Worm (Caenorhabditis elegans) whole organism, young adult: ENCODE measurements around the gene mpz-1.

Source experiments
- B0019.2 ChIP-seq: fragments of 200-800 bp; sonication (Bioruptor generic); conservative IDR thresholded peaks from 2 replicates; pipeline ENCODE4 v1.3.6; 2022; ENCODE audit warnings: missing genetic modification reagents, missing genetic modification characterization, missing compliant biosample characterization
- B0336.3 ChIP-seq: fragments of 200-800 bp; sonication (Bioruptor generic); IDR thresholded peaks from 2 replicates; pipeline ENCODE4 v1.3.6; 2022; ENCODE audit warnings: missing genetic modification characterization, missing compliant biosample characterization
- C06A6.2 ChIP-seq: fragments of 200-800 bp; sonication (Bioruptor generic); conservative IDR thresholded peaks from 2 replicates; pipeline ENCODE4 v1.3.6; 2022; ENCODE audit warnings: missing genetic modification characterization, missing compliant biosample characterization
- F22D6.2 ChIP-seq: sonication (generic microtip); optimal IDR thresholded peaks from 2 replicates; lab custom pipeline; 2016; ENCODE audit warnings: mild to moderate bottlenecking, missing genetic modification characterization, missing compliant biosample characterization
- F37B4.10 ChIP-seq: fragments of 200-800 bp; sonication (Bioruptor generic); IDR thresholded peaks from 2 replicates; pipeline ENCODE4 v1.3.6; 2022; ENCODE audit warnings: missing genetic modification characterization, missing compliant biosample characterization
- F39B2.1 ChIP-seq: fragments of 200-800 bp; sonication (Bioruptor generic); IDR thresholded peaks from 2 replicates; pipeline ENCODE4 v1.3.6; 2022; ENCODE audit warnings: missing genetic modification reagents, missing genetic modification characterization, missing compliant biosample characterization
- F49E8.2 ChIP-seq: sonication (generic microtip); optimal IDR thresholded peaks from 3 replicates; lab custom pipeline; 2017; ENCODE audit warnings: missing genetic modification characterization, mild to moderate bottlenecking, missing compliant biosample characterization, antibody characterized with exemption, moderate library complexity; ENCODE audit not compliant: insufficient read depth
- F52B5.7 ChIP-seq: sonication (generic microtip); optimal IDR thresholded peaks from 2 replicates; lab custom pipeline; 2016; ENCODE audit warnings: mild to moderate bottlenecking, missing genetic modification characterization, missing compliant biosample characterization
- F55B11.4 ChIP-seq: sonication (generic microtip); optimal IDR thresholded peaks from 2 replicates; lab custom pipeline; 2016; ENCODE audit warnings: missing compliant biosample characterization, missing genetic modification characterization, borderline replicate concordance; ENCODE audit not compliant: insufficient read depth
- T07F8.4 ChIP-seq: sonication (generic microtip); optimal IDR thresholded peaks from 2 replicates; lab custom pipeline; 2016; ENCODE audit warnings: mild to moderate bottlenecking, missing genetic modification characterization, moderate library complexity, missing compliant biosample characterization
- Y53F4B.3 ChIP-seq: fragments of 200-800 bp; sonication (Bioruptor generic); IDR thresholded peaks from 2 replicates; pipeline ENCODE4 v1.3.6; 2022; ENCODE audit warnings: missing genetic modification reagents, missing genetic modification characterization, missing compliant biosample characterization
- Y95B8A.8 ChIP-seq: fragments of 200-800 bp; sonication (Bioruptor generic); IDR thresholded peaks from 2 replicates; pipeline ENCODE4 v1.3.6; 2022; ENCODE audit warnings: missing genetic modification reagents, missing genetic modification characterization, missing compliant biosample characterization
- ZK185.1 ChIP-seq: sonication (generic microtip); optimal IDR thresholded peaks from 2 replicates; lab custom pipeline; 2016; ENCODE audit warnings: mild to moderate bottlenecking, missing genetic modification characterization, missing compliant biosample characterization; ENCODE audit not compliant: poor library complexity, severe bottlenecking
- akir-1 ChIP-seq: fragments of 200-800 bp; sonication (Bioruptor generic); optimal IDR thresholded peaks from 2 replicates; lab custom pipeline; 2018; ENCODE audit warnings: mild to moderate bottlenecking, missing genetic modification characterization, moderate library complexity, missing compliant biosample characterization
- aptf-3 ChIP-seq: fragments of 200-800 bp; sonication (Bioruptor generic); IDR thresholded peaks from 2 replicates; pipeline ENCODE4 v1.3.6; 2022; ENCODE audit warnings: missing genetic modification characterization, missing compliant biosample characterization
- atf-7 ChIP-seq: sonication (generic microtip); optimal IDR thresholded peaks from 2 replicates; lab custom pipeline; 2017; ENCODE audit warnings: mild to moderate bottlenecking, missing genetic modification characterization, missing compliant biosample characterization
- attf-3 ChIP-seq: fragments of 200-800 bp; sonication (Bioruptor generic); conservative IDR thresholded peaks from 2 replicates; pipeline ENCODE4 v1.3.6; 2022; ENCODE audit warnings: missing genetic modification reagents, missing genetic modification characterization, missing compliant biosample characterization
- cebp-1 ChIP-seq, 2 experiments: fragments of 200-800 bp in 1 of 2; sonication (Bioruptor generic) in 1 of 2; sonication (generic microtip) in 1 of 2; IDR thresholded peaks in 1 of 2; optimal IDR thresholded peaks in 1 of 2; 2 replicates each; pipeline versions ENCODE4 v1.3.6 to Lab custom; 2017 to 2022; ENCODE audit warnings: missing compliant biosample characterization in 2 of 2, missing genetic modification characterization in 2 of 2, mild to moderate bottlenecking in 1 of 2, missing genetic modification reagents in 1 of 2, moderate library complexity in 1 of 2
- ceh-79 ChIP-seq: sonication (generic microtip); optimal IDR thresholded peaks from 2 replicates; lab custom pipeline; 2017; ENCODE audit warnings: mild to moderate bottlenecking, missing genetic modification characterization, missing compliant biosample characterization
- ceh-91 ChIP-seq: fragments of 200-800 bp; sonication (Bioruptor generic); IDR thresholded peaks from 2 replicates; pipeline ENCODE4 v1.3.6; 2022; ENCODE audit warnings: missing genetic modification reagents, missing genetic modification characterization, missing compliant biosample characterization
- die-1 ChIP-seq: sonication (generic microtip); optimal IDR thresholded peaks from 2 replicates; lab custom pipeline; 2016; ENCODE audit warnings: missing genotype, mild to moderate bottlenecking, missing genetic modification characterization, missing compliant biosample characterization
- dpff-1 ChIP-seq: sonication (generic microtip); optimal IDR thresholded peaks from 2 replicates; lab custom pipeline; 2017; ENCODE audit warnings: mild to moderate bottlenecking, missing genetic modification characterization, missing compliant biosample characterization
- efl-1 ChIP-seq: fragments of 150-350 bp; optimal IDR thresholded peaks from 2 replicates; lab custom pipeline; 2014; ENCODE audit warnings: missing biosample characterization, missing genetic modification reagents, missing genetic modification characterization
- egl-18 ChIP-seq: fragments of 200-800 bp; sonication (Bioruptor generic); IDR thresholded peaks from 2 replicates; pipeline ENCODE4 v1.3.6; 2022; ENCODE audit warnings: missing genetic modification reagents, missing genetic modification characterization, missing compliant biosample characterization
- ets-4 ChIP-seq: fragments of 200-800 bp; sonication (Bioruptor generic); optimal IDR thresholded peaks from 2 replicates; lab custom pipeline; 2018; ENCODE audit warnings: mild to moderate bottlenecking, missing genetic modification characterization, missing compliant biosample characterization
- hlh-26 ChIP-seq: fragments of 200-800 bp; sonication (Bioruptor generic); conservative IDR thresholded peaks from 2 replicates; pipeline ENCODE4 v1.3.6; 2022; ENCODE audit warnings: missing genetic modification reagents, missing genetic modification characterization, missing compliant biosample characterization
- hmg-1.2 ChIP-seq: fragments of 200-800 bp; sonication (Bioruptor generic); IDR thresholded peaks from 2 replicates; pipeline ENCODE4 v1.3.6; 2022; ENCODE audit warnings: missing genetic modification reagents, missing genetic modification characterization, missing compliant biosample characterization
- hmg-20 ChIP-seq: fragments of 200-800 bp; sonication (Bioruptor generic); IDR thresholded peaks from 2 replicates; pipeline ENCODE4 v1.3.6; 2022; ENCODE audit warnings: missing genetic modification reagents, missing genetic modification characterization, missing compliant biosample characterization
- hrde-1 ChIP-seq: sonication (generic microtip); optimal IDR thresholded peaks from 2 replicates; lab custom pipeline; 2016; ENCODE audit warnings: missing genetic modification characterization, mild to moderate bottlenecking, missing compliant biosample characterization, moderate library complexity, missing genotype, missing genetic modification reagents, borderline replicate concordance
- lin-54 ChIP-seq: fragments of 200-800 bp; sonication (Bioruptor generic); optimal IDR thresholded peaks from 2 replicates; lab custom pipeline; 2018; ENCODE audit warnings: mild to moderate bottlenecking, missing genetic modification characterization, missing compliant biosample characterization
- lsl-1 ChIP-seq: fragments of 200-800 bp; sonication (Bioruptor generic); optimal IDR thresholded peaks from 2 replicates; lab custom pipeline; 2018; ENCODE audit warnings: mild to moderate bottlenecking, missing genetic modification characterization, moderate library complexity, missing compliant biosample characterization
- madf-10 ChIP-seq: sonication (generic microtip); optimal IDR thresholded peaks from 2 replicates; lab custom pipeline; 2016; ENCODE audit warnings: mild to moderate bottlenecking, missing genetic modification characterization, missing compliant biosample characterization
- madf-3 ChIP-seq: fragments of 200-800 bp; sonication (Bioruptor generic); IDR thresholded peaks from 2 replicates; pipeline ENCODE4 v1.3.6; 2022; ENCODE audit warnings: missing genetic modification reagents, missing genetic modification characterization, missing compliant biosample characterization
- madf-8 ChIP-seq: fragments of 200-800 bp; sonication (Bioruptor generic); conservative IDR thresholded peaks from 2 replicates; pipeline ENCODE4 v1.3.6; 2022; ENCODE audit warnings: missing genetic modification reagents, missing genetic modification characterization, missing compliant biosample characterization
- mes-4 ChIP-seq: sonication (generic microtip); optimal IDR thresholded peaks from 2 replicates; lab custom pipeline; 2016; ENCODE audit warnings: missing genotype, missing genetic modification characterization, missing compliant biosample characterization
- mxl-1 ChIP-seq: sonication (generic microtip); optimal IDR thresholded peaks from 2 replicates; lab custom pipeline; 2016; ENCODE audit warnings: missing genetic modification characterization, missing compliant biosample characterization
- rpc-1 ChIP-seq, 2 experiments: fragments of 150-350 bp in 1 of 2; sonication (generic microtip) in 1 of 2; optimal IDR thresholded peaks; 2 replicates each; lab custom pipeline; 2014 to 2018; ENCODE audit warnings: missing biosample characterization in 1 of 2, missing genetic modification characterization in 1 of 2, missing genetic modification reagents in 1 of 2, missing genotype in 1 of 2
- snpc-4 ChIP-seq, 5 experiments: fragments of 150-350 bp in 1 of 5; sonication (generic microtip) in 4 of 5; optimal IDR thresholded peaks; 2 replicates each; lab custom pipeline; 2014 to 2018; ENCODE audit warnings: missing genetic modification characterization in 5 of 5, missing biosample characterization in 3 of 5, antibody characterized with exemption in 2 of 5, mild to moderate bottlenecking in 2 of 5, missing compliant biosample characterization in 2 of 5, missing genotype in 2 of 5, moderate library complexity in 2 of 5, missing genetic modification reagents in 1 of 5
- tlf-1 ChIP-seq: fragments of 200-800 bp; sonication (Bioruptor generic); optimal IDR thresholded peaks from 2 replicates; lab custom pipeline; 2018; ENCODE audit warnings: mild to moderate bottlenecking, missing genetic modification characterization, missing compliant biosample characterization
- unc-130 ChIP-seq: sonication (generic microtip); optimal IDR thresholded peaks from 2 replicates; lab custom pipeline; 2016; ENCODE audit warnings: missing genetic modification reagents, missing genetic modification characterization, missing compliant biosample characterization
- zfh-2 ChIP-seq: fragments of 200-800 bp; sonication (Bioruptor generic); conservative IDR thresholded peaks from 2 replicates; pipeline ENCODE4 v1.3.6; 2022; ENCODE audit warnings: missing genetic modification reagents, missing genetic modification characterization, missing compliant biosample characterization
- zim-3 ChIP-seq: sonication (generic microtip); optimal IDR thresholded peaks from 2 replicates; lab custom pipeline; 2017; ENCODE audit warnings: mild to moderate bottlenecking, missing genetic modification characterization, moderate library complexity, missing compliant biosample characterization
- ztf-28 ChIP-seq: fragments of 200-800 bp; sonication (Bioruptor generic); IDR thresholded peaks from 2 replicates; pipeline ENCODE4 v1.3.6; 2022; ENCODE audit warnings: missing genetic modification reagents, missing genetic modification characterization, missing compliant biosample characterization
- ztf-6 ChIP-seq: fragments of 200-800 bp; sonication (Bioruptor generic); IDR thresholded peaks from 2 replicates; pipeline ENCODE4 v1.3.6; 2022; ENCODE audit warnings: missing genetic modification reagents, missing genetic modification characterization, missing compliant biosample characterization

The mpz-1 gene

DNA sequence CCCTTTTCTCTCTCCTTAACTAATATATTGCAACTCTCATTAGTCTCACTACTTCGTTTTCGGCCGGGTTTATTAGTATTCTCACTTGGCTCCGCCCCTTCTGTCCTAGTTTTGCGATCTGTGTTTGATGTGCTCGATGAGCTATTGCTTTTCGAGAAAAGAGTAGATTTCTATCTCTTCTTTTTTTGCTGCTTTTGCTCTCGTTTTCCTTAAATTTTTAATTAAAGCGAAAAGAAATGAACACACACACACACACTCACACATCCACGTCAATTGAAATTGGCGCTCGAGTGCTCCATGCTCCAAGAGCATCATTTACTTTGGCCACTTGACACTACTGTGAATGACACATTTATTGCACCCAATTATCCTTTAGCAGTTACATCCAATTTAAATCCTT, 26.5 kb upstream of the mpz-1 start:
- TF ChIP-seq hmg-1.2 (no peak), unc-130 (GFP tag; lab: Kevin White, UChicago) (no peak), C06A6.2 (GFP tag; lab: Robert Waterston, UW) (no peak), F49E8.2 (tag; lab: Kevin White, UChicago) (no peak), rpc-1 (optimal IDR thresholded peaks at IDR 0.05; lab: Kevin White, UChicago) (no peak), rpc-1 (tag; optimal IDR thresholded peaks at IDR 0.05; lab: Kevin White, UChicago) (no peak), madf-10 (tag; lab: Kevin White, UChicago) (no peak), B0336.3 (no peak), egl-18 (no peak), hmg-20 (GFP tag; lab: Robert Waterston, UW) (no peak), ztf-28 (no peak), ets-4 (GFP tag; lab: Kevin White, UChicago) (no peak), hrde-1 (tag; lab: Kevin White, UChicago) (no peak), tlf-1 (GFP tag; lab: Kevin White, UChicago) (no peak), zfh-2 (GFP tag; lab: Robert Waterston, UW) (no peak), T07F8.4 (tag; lab: Kevin White, UChicago) (no peak), F52B5.7 (no peak), efl-1 (GFP tag; lab: Kevin White, UChicago) (no peak)

DNA sequence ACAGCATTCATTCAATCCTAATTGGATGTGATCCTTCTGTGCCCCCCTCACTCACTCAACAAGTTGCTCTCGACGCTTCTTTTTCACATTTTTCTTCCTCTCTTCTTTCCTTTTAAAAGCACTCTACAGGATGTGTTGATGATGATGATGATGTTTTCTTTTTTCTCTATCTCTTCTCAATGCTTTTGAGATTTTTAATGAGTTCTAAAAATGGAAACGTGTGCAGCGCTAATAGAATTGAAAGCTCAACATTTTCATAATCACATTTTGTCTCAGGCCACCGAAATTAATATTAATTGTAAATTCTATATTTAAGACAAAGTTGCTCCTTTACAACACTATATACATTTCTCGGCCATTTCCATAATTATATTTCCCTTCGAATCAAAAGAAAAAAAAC, 22.3 kb upstream of the mpz-1 start:
- TF ChIP-seq aptf-3 (GFP tag; lab: Robert Waterston, UW) (no peak), die-1 (no peak), Y95B8A.8 (GFP tag; lab: Robert Waterston, UW) (no peak), Y53F4B.3 (GFP tag; lab: Robert Waterston, UW) (no peak), F49E8.2 (tag; lab: Kevin White, UChicago) (no peak), B0019.2 (GFP tag; lab: Robert Waterston, UW) (no peak)

DNA sequence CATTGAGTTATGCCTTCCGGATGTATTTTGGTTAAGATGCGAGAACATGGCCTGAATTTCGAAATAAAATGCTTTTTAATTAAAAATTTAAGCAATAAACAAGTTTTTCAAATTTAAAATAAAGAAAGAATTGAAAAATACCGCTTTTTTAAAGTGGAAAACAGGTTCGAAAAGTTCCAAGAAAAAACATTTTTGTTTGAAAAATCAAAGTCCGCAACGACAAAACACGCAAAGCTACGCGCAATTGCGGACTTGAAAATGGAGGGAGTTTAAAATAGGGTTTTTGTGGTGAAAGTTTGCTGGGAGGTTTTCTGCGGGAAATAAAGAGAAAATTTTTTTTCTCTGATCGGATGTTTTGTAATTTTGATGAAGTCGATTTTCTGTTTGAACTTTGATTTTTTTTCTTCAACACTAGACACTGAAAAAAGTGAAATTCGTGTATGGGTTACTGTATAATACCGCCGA, 20.5 kb upstream of the mpz-1 start, which contains the start of gene npp-19:
Gene npp-19, minus strand, starts transcription at position 51 of the 465 bp plus-strand sequence.
- TF ChIP-seq F22D6.2 (no peak), lin-54 (GFP tag; lab: Kevin White, UChicago) (peak; percentile 99), mxl-1 (tag; lab: Kevin White, UChicago) (no peak), akir-1 (no peak), B0336.3 (no peak), Y53F4B.3 (GFP tag; lab: Robert Waterston, UW) (no peak), attf-3 (no peak), snpc-4 (GFP tag; optimal IDR thresholded peaks at IDR 0.05; lab: Kevin White, UChicago) (peak; percentile 32), snpc-4 (tag; optimal IDR thresholded peaks at IDR 0.05; lab: Kevin White, UChicago) (no peak), C06A6.2 (GFP tag; lab: Robert Waterston, UW) (no peak), cebp-1 (GFP tag; IDR thresholded peaks at IDR 0.05; lab: Robert Waterston, UW) (no peak), cebp-1 (tag; optimal IDR thresholded peaks at IDR 0.05; lab: Kevin White, UChicago) (peak; percentile 2), madf-8 (GFP tag; lab: Robert Waterston, UW) (no peak), atf-7 (tag; lab: Kevin White, UChicago) (no peak), zim-3 (tag; lab: Kevin White, UChicago) (no peak), die-1 (no peak), dpff-1 (tag; lab: Kevin White, UChicago) (no peak), madf-3 (GFP tag; lab: Robert Waterston, UW) (no peak), madf-10 (tag; lab: Kevin White, UChicago) (no peak), ceh-79 (tag; lab: Kevin White, UChicago) (no peak), lsl-1 (GFP tag; lab: Kevin White, UChicago) (peak; percentile 24), F55B11.4 (tag; lab: Kevin White, UChicago) (no peak), F49E8.2 (tag; lab: Kevin White, UChicago) (no peak), F39B2.1 (GFP tag; lab: Robert Waterston, UW) (no peak), F37B4.10 (GFP tag; lab: Robert Waterston, UW) (no peak), ztf-6 (GFP tag; lab: Robert Waterston, UW) (no peak), mes-4 (tag; lab: Kevin White, UChicago) (no peak), ceh-91 (no peak), ZK185.1 (no peak), hlh-26 (GFP tag; lab: Robert Waterston, UW) (no peak)
